Worm (Caenorhabditis elegans) whole organism, L3 larva: ENCODE measurements around the gene ctsa-2.

Source experiments
- ceh-16 ChIP-seq: sonication (generic microtip); optimal IDR thresholded peaks from 2 replicates; lab custom pipeline; 2017; ENCODE audit warnings: missing biosample characterization, missing genetic modification characterization
- mml-1 ChIP-seq: fragments of 150-350 bp; sonication (generic microtip); optimal IDR thresholded peaks from 3 replicates; lab custom pipeline; 2014; ENCODE audit warnings: missing biosample characterization, missing genetic modification characterization
- nhr-43 ChIP-seq: sonication (generic microtip); optimal IDR thresholded peaks from 2 replicates; lab custom pipeline; 2016; ENCODE audit warnings: mild to moderate bottlenecking, missing genetic modification characterization, missing compliant biosample characterization; ENCODE audit not compliant: poor library complexity, severe bottlenecking

DNA sequence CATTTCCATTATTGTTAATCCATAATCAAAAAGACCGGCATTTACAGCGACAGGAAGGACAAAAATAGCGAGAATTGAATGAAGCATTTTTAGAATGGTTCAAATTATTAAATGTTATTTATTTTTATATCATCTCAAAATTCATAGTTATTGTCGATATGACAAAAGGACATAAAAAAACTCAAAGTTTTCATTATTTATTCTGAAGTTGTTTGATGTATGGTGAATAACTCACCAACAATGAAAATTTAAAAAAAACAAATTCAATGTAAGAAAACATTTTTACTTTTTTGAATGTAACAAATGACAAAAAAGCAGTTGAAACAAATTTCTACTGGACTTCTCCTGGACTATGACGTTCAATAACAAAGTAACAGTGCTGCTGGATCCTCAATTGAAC lies 10.1 kb upstream of the ctsa-2 start, which contains the start of gene K10C2.14:
- no peak for TF ChIP-seq mml-1 (tag; lab: Kevin White, UChicago)
- TF ChIP-seq ceh-16 = no peak
- TF ChIP-seq nhr-43 (tag; lab: Kevin White, UChicago) = no peak
